Worm (Caenorhabditis elegans): Measurements from ENCODE around the gene col-43.

ce11 chrV:8005000-8005399, 45.7 kb downstream of the col-43 start, which contains the start of gene Y97E10AR.8:
- TF ChIP-seq dao-5 (tag; optimal IDR thresholded peaks at IDR 0.05) (no peak), him-1 (tag; optimal IDR thresholded peaks at IDR 0.05) (no peak)
